Fruit fly (Drosophila melanogaster) S2 (cell line): ENCODE measurements around the gene Hsp22.

Experiments used
- CG8478 ChIP-seq: fragments of >200 bp; optimal IDR thresholded peaks from 2 replicates; lab custom pipeline; 2018
- CTCF ChIP-seq, 2 experiments: fragments of >200 bp; optimal IDR thresholded peaks; 2 replicates each; lab custom pipeline; 2018

Gene Hsp22

dm6 chr3L:9379484-9380343 lies 7.0 kb downstream of the Hsp22 start, which contains the start of gene Hsp67Ba:
Gene Hsp67Ba (minus strand): TSS chr3L:9379534.
- TF ChIP-seq CTCF (optimal IDR thresholded peaks at IDR 0.05; lab: Kevin White, UChicago) (no peak), CG8478 (no peak)

- no peak for TF ChIP-seq CTCF (optimal IDR thresholded peaks at IDR 0.05; lab: Kevin White, UChicago)
- no peak for TF ChIP-seq CG8478
Measured at dm6 chr3L:9380344-9380849, 7.7 kb downstream of the Hsp22 start.

dm6 chr3L:9381602-9382001 lies 8.9 kb downstream of the Hsp22 start, which contains the start of gene Hsp23:
Gene Hsp23 (plus strand): TSS chr3L:9381882.
- no peak for TF ChIP-seq CG8478

DNA sequence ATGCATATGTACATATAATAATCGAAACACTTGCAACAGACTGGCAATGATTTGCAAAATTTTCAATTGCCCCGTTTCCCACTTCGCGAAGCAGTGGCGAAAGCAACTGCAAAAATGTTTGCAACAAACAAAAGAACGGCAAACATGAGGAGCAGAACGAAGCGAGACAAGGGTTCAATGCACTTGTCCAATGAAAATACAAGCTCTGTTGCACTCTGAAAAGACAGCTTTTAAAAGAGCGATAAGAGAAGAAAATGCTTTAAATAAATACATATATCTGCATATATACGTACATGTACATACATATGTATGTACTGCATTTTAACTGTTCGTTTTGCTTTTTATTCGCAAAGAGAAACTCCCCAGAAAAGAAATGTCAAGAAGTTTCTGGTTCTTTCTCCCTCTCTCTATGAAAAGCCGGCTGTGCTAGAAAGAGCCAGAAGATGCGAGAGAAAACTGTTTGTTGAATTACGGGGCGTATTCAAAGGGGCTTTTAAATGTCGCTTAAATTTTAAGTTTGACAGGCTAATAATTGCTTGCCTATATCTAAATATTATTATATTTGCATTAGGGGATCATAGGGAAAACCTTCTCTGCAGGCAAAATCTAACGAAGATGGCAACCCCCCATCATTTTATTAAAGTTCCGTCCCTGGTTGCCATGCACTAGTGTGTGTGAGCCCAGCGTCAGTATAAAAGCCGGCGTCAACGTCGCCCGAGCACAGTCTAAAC lies 10.8 kb downstream of the Hsp22 start, which contains the start of gene Hsp27:
Gene Hsp27 (plus strand): TSS at position 719 of the 731 bp plus-strand sequence.
- TF ChIP-seq CG8478 (no peak), CTCF (optimal IDR thresholded peaks at IDR 0.05; lab: Kevin White, UChicago) (no peak)

DNA sequence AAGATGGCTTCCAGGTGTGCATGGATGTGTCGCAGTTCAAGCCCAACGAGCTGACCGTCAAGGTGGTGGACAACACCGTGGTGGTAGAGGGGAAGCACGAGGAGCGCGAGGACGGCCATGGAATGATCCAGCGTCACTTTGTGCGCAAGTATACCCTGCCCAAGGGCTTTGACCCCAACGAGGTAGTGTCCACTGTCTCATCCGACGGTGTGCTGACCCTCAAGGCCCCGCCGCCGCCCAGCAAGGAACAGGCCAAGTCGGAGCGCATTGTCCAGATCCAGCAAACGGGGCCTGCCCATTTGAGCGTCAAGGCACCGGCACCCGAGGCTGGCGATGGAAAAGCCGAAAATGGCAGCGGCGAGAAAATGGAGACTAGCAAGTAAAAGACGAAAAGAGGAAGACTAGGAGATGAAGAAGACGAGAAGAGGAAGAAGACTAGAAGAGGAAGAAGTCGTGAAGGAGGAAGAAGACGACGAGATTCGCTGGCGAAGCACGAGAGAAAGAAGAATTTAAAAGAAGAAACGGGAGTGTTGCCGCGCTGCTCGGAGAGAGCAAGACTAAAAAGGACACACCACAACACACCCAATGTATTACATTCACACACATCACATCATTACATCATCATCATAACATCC lies 11.8 kb downstream of the Hsp22 start:
- TF ChIP-seq CG8478 = no peak

DNA sequence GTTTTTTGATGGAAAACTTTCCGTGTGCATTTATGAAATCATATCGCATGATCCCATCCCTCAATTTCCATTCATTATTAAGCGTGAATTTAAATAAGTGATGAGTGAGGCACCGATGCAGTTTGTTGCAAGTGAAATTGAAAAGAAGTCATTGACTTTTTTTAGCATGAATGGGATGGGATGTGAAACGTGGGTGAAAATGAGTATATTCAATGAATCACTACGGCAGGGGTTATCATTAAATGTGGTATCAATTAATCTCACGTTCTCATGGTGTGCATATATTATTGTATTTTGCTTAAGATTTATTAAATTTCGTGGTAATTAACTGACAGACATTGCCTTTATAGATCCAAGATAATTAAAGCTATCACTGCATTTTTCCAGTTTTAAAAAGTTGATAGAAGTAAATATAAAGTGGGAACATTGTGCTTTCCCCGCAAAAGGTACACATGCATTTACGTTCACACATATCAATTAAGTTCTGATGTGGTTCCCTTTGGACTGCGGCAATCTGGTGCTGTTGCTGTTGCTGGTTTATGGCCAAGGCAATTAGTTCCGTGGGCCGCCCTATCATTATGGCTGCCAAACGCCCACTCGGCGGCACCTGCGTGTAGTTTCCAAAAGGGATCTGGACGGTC lies 18.7 kb downstream of the Hsp22 start:
- TF ChIP-seq CG8478 (no peak), CTCF (optimal IDR thresholded peaks at IDR 0.05; lab: Kevin White, UChicago) (no peak)

DNA sequence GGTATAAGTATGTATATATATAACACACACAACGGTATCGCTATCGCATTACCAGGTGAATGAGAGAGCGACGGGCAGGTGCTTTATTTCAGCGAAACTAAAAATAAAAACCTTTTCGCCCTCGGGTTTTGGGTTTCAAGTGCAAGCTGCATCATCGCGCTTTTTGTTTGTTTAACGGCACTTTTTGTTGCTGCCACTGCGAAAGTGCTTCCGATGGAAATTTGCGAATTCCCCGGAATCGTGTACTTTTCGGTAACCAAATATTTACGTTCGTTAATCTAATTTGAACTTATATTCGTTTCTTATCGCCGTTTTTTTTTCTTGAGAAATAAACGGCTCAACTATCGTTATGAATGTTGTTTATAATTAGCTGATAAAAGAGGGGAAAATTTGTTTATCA lies 23.3 kb downstream of the Hsp22 start:
- no peak for TF ChIP-seq CG8478
- no peak for TF ChIP-seq CTCF (optimal IDR thresholded peaks at IDR 0.05; lab: Kevin White, UChicago)

dm6 chr3L:9396704-9397103 lies 24.0 kb downstream of the Hsp22 start:
- TF ChIP-seq CG8478 = no peak
- TF ChIP-seq CTCF (optimal IDR thresholded peaks at IDR 0.05; lab: Kevin White, UChicago) = no peak

- TF ChIP-seq CTCF (optimal IDR thresholded peaks at IDR 0.05; lab: Kevin White, UChicago) (no peak), CG8478 (no peak)
Measured at dm6 chr3L:9397156-9397555, 24.4 kb downstream of the Hsp22 start.

DNA sequence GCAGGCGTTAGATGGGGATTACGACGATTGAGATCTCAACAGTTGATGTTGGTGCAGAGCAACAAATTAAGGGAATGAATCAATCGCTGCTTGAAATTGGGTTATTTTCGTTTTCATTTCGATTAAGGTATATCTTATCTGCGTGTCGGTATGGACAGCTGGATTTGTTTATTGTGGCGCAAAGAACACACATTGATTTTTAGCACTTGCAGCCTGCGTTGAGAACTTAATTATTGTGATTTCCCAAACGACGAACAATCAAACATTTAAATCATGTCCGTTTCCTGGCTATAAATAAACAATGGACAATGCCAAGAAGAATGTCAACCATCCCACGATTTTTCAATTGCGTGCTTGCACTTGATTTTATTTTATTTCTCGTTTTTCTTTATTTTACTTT lies 25.3 kb downstream of the Hsp22 start:
- TF ChIP-seq CG8478 (no peak), CTCF (optimal IDR thresholded peaks at IDR 0.05; lab: Kevin White, UChicago) (no peak)

DNA sequence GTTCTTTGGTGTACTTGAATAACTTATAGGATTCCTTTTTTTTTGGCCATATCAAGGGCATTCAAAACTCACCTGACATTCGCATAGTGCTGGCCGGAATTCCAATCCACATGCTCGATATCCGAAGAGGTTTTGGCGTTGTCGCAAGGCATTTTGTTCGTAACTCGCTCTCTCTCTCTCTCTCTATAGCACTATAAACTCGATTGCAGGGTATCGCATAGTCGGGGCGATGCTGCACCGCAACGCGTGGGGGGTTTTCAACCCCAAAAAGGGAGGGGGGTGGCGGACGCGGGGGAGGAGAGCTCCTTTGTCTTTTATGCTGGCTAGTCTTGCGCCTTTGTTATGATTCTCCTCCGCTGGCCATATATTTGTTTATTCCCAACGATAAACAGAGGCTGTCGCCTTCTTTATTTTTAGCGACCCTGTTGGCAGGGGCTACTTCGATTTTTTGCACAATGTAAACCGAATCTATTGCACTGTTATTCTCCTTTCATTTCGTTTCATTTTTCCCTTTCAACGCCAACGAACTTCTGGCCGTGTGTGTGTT lies 25.8 kb downstream of the Hsp22 start:
- no peak for TF ChIP-seq CTCF (optimal IDR thresholded peaks at IDR 0.05; lab: Kevin White, UChicago)

dm6 chr3L:9399013-9399750 lies 26.5 kb downstream of the Hsp22 start, which contains the start of gene CG4080:
Gene CG4080 (minus strand): TSS chr3L:9399227.
- TF ChIP-seq CTCF (optimal IDR thresholded peaks at IDR 0.05; lab: Kevin White, UChicago) (peak in 1 of 2 experiments; percentile 10), CG8478 (no peak)

dm6 chr3L:9399855-9400254 lies 27.1 kb downstream of the Hsp22 start:
- no peak for TF ChIP-seq CTCF (optimal IDR thresholded peaks at IDR 0.05; lab: Kevin White, UChicago)
- no peak for TF ChIP-seq CG8478

DNA sequence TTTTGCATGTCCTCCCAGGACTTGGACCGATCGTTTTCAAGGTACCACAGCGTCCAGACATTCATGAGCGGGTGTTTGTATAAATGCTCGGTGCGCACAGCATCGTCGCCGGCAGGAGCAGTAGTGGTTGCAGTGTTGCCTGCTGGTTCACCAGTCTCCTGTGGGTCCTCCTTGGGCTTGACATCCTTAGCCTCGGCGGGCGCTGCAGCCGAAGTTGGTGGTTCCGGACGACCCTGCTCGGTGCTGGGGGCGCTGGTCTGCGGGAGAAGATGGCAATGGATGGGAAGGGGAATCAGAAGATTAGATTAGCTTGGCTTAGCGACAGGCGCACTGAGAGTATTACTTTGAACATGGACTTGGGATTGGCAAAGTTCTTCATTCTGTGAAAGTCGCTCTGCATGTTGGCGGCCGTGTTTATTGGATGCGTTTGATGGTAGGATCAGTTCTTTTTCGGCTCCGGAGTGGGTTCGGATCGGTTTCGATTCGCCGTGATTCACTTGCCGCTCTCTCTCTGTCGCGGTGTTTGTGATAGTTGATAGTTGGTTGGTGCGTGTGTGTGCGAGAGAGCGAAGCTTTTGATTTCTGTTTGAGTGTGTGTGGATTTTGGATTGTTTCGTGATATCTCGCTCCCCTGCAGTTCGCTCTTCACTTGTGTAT lies 28.1 kb downstream of the Hsp22 start:
- TF ChIP-seq CG8478 = no peak
